Fruit fly (Drosophila melanogaster): ENCODE measurements around the gene CG18599.

Gene CG18599

DNA sequence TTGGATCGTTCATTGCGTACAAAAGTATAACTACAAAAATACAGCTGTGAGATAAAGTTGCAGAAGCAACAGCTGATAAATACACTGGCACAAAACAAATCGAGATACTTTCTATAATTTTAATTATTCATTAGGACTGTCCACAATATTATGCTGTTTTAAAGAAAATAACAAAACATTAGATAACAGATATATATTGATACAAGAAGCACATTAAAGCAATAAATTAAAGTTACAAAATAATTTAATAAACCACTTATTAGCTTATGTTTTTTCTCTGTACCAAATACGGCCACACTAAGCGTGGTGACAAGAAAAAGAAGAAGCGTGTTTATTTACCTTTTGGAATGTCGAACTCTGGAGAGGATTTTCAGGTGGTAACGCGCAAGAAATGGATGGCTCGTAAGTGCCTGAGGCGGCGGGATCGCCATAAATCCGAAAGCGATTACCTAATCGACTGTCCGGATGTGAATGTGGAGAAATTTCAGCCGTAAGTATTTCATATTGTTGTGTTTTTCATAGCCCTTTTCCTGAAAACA, 47.3 kb upstream of the CG18599 start, which contains the start of the genes CG7988 and CG7183 (continued):
- TF ChIP-seq peb (GFP tag; IDR thresholded peaks at IDR 0.05) = peak; percentile 98
- peak; percentile 98 for TF ChIP-seq CG32767 (GFP tag; IDR thresholded peaks at IDR 0.05)
- TF ChIP-seq ken (GFP tag; IDR thresholded peaks at IDR 0.05) = peak; percentile 96
- TF ChIP-seq CG13624 (GFP tag; optimal IDR thresholded peaks at IDR 0.05) = peak; percentile 95
- no peak for TF ChIP-seq yki (optimal IDR thresholded peaks at IDR 0.05)
- TF ChIP-seq Med (GFP tag) = peak; percentile 97
- peak; percentile 94 for TF ChIP-seq CG2199 (GFP tag; IDR thresholded peaks at IDR 0.05)
- peak; percentile 96 for TF ChIP-seq CG4820 (GFP tag; optimal IDR thresholded peaks at IDR 0.05)
- TF ChIP-seq eve (GFP tag; optimal IDR thresholded peaks at IDR 0.05) = peak in 1 of 2 experiments; percentile 70
- peak; percentile 97 for TF ChIP-seq Ets65A (GFP tag)
- no peak for TF ChIP-seq Tbp (GFP tag; optimal IDR thresholded peaks at IDR 0.05)
- peak; percentile 94 for TF ChIP-seq CG12744 (GFP tag; optimal IDR thresholded peaks at IDR 0.05)
- peak; percentile 95 for TF ChIP-seq dan (GFP tag; IDR thresholded peaks at IDR 0.05)
- no peak for TF ChIP-seq CG42726 (GFP tag; IDR thresholded peaks at IDR 0.05; ENCODE audit: partially characterized antibody)
- peak; percentile 98 for TF ChIP-seq Dek (tag; optimal IDR thresholded peaks at IDR 0.05)
- peak; percentile 93 for TF ChIP-seq CG5953 (GFP tag; IDR thresholded peaks at IDR 0.05)
- peak; percentile 91 for TF ChIP-seq ham (GFP tag; IDR thresholded peaks at IDR 0.05)
- peak; percentile 31 for TF ChIP-seq HmgD (GFP tag; optimal IDR thresholded peaks at IDR 0.05)
- peak; percentile 95 for TF ChIP-seq Oaz (GFP tag; IDR thresholded peaks at IDR 0.05)
- TF ChIP-seq CG14014 (GFP tag; IDR thresholded peaks at IDR 0.05) = peak; percentile 97
- peak; percentile 93 for TF ChIP-seq CHES-1-like (GFP tag; optimal IDR thresholded peaks at IDR 0.05)
- peak; percentile 98 for TF ChIP-seq CG3847 (GFP tag; IDR thresholded peaks at IDR 0.05)
- TF ChIP-seq HHEX (GFP tag; optimal IDR thresholded peaks at IDR 0.05) = peak; percentile 92
- TF ChIP-seq en (GFP tag; optimal IDR thresholded peaks at IDR 0.05) = peak; percentile 85
- TF ChIP-seq trem (tag; optimal IDR thresholded peaks at IDR 0.05) = peak; percentile 97
- peak; percentile 92 for TF ChIP-seq fu2 (GFP tag; optimal IDR thresholded peaks at IDR 0.05)
- TF ChIP-seq prd (optimal IDR thresholded peaks at IDR 0.05) = no peak
- TF ChIP-seq prd (GFP tag; IDR thresholded peaks at IDR 0.05) = peak; percentile 99
- peak; percentile 96 for TF ChIP-seq CG3407 (GFP tag; optimal IDR thresholded peaks at IDR 0.05)
- TF ChIP-seq Trl (optimal IDR thresholded peaks at IDR 0.05) = no peak
- TF ChIP-seq Trl (GFP tag; optimal IDR thresholded peaks at IDR 0.05) = peak; percentile 95
- TF ChIP-seq lilli (GFP tag; optimal IDR thresholded peaks at IDR 0.05) = peak; percentile 98
- peak; percentile 91 for TF ChIP-seq lbe (GFP tag; optimal IDR thresholded peaks at IDR 0.05)
- TF ChIP-seq vfl (GFP tag; optimal IDR thresholded peaks at IDR 0.05) = peak; percentile 91
- peak; percentile 84 for TF ChIP-seq Deaf1 (tag; optimal IDR thresholded peaks at IDR 0.05)
- peak; percentile 98 for TF ChIP-seq oc (tag; optimal IDR thresholded peaks at IDR 0.05)
- peak in 1 of 2 experiments; percentile 70 for TF ChIP-seq insv (GFP tag; optimal IDR thresholded peaks at IDR 0.05)
- TF ChIP-seq CG8290 (GFP tag; optimal IDR thresholded peaks at IDR 0.05) = peak; percentile 98
- peak in 1 of 2 experiments; percentile 83 for TF ChIP-seq CG8290 (tag; optimal IDR thresholded peaks at IDR 0.05)
- TF ChIP-seq C15 (GFP tag; IDR thresholded peaks at IDR 0.05) = peak; percentile 96
- peak; percentile 99 for TF ChIP-seq CG32532 (GFP tag; IDR thresholded peaks at IDR 0.05)
- peak; percentile 90 for TF ChIP-seq CG7745 (tag; optimal IDR thresholded peaks at IDR 0.05)
- peak; percentile 68 for TF ChIP-seq Sry-δ (GFP tag; optimal IDR thresholded peaks at IDR 0.05)
- TF ChIP-seq CG9727 (GFP tag; optimal IDR thresholded peaks at IDR 0.05) = peak; percentile 98
- peak; percentile 38 for TF ChIP-seq BEAF-32 (GFP tag; optimal IDR thresholded peaks at IDR 0.05)
- peak; percentile 72 for TF ChIP-seq crol (GFP tag; IDR thresholded peaks at IDR 0.05)
- peak; percentile 96 for TF ChIP-seq Ravus (GFP tag; IDR thresholded peaks at IDR 0.05)
- TF ChIP-seq Sry-β (GFP tag; optimal IDR thresholded peaks at IDR 0.05) = peak; percentile 65
- TF ChIP-seq sqz (GFP tag; optimal IDR thresholded peaks at IDR 0.05) = peak; percentile 90
- peak; percentile 70 for TF ChIP-seq p53 (GFP tag; optimal IDR thresholded peaks at IDR 0.05)
- peak; percentile 99 for TF ChIP-seq CG14667 (GFP tag; IDR thresholded peaks at IDR 0.05)
- TF ChIP-seq CG34224 (GFP tag; IDR thresholded peaks at IDR 0.05; ENCODE audit: partially characterized antibody) = no peak
- no peak for TF ChIP-seq Lpt (GFP tag; optimal IDR thresholded peaks at IDR 0.05)

Data from whole organism, embryonic.